Fruit fly (Drosophila melanogaster): ENCODE results near the gene CG11722.
A peak's percentile ranks its signal among the peaks of the same experiment; 100 is the strongest.

Gene CG11722

dm6 chr3R:10048842-10049527 is 3.6 kb upstream of the CG11722 start, which contains the start of gene ohgt (continued):
- peak; percentile 33 for TF ChIP-seq nmo (GFP tag; optimal IDR thresholded peaks at IDR 0.05)
- TF ChIP-seq Ets97D (GFP tag; optimal IDR thresholded peaks at IDR 0.05) = peak; percentile 32
- TF ChIP-seq CG2116 (GFP tag; optimal IDR thresholded peaks at IDR 0.05) = peak; percentile 73
- TF ChIP-seq Ets65A (GFP tag) = peak; percentile 27
- TF ChIP-seq Sox100B (GFP tag; optimal IDR thresholded peaks at IDR 0.05) = no peak
- peak; percentile 23 for TF ChIP-seq zen (tag; optimal IDR thresholded peaks at IDR 0.05)
- TF ChIP-seq yki (optimal IDR thresholded peaks at IDR 0.05) = no peak
- peak; percentile 14 for TF ChIP-seq pho (GFP tag; optimal IDR thresholded peaks at IDR 0.05)
- TF ChIP-seq exex (tag; optimal IDR thresholded peaks at IDR 0.05) = no peak
- TF ChIP-seq schlank (tag; optimal IDR thresholded peaks at IDR 0.05) = no peak
- TF ChIP-seq CG17359 (tag; optimal IDR thresholded peaks at IDR 0.05) = no peak
- TF ChIP-seq dmrt11E (tag; optimal IDR thresholded peaks at IDR 0.05) = peak; percentile 35

DNA sequence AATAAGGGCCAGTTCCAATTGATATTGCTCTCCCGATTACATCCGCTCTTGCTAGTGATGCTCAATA is 3.3 kb upstream of the CG11722 start, which contains the start of gene CG12811:
Gene CG12811 (minus strand): TSS at position 23 of the 67 bp plus-strand sequence.
- peak in 1 of 2 experiments; percentile 43 for TF ChIP-seq Trl (optimal IDR thresholded peaks at IDR 0.05)
- TF ChIP-seq Trl (GFP tag; optimal IDR thresholded peaks at IDR 0.05) = no peak
- TF ChIP-seq CG2875 (GFP tag; optimal IDR thresholded peaks at IDR 0.05) = no peak

dm6 chr3R:10048035-10048774 is 2.9 kb upstream of the CG11722 start:
- TF ChIP-seq CG17802 (tag; optimal IDR thresholded peaks at IDR 0.05) = no peak
- peak; percentile 30 for TF ChIP-seq CG8388 (GFP tag; optimal IDR thresholded peaks at IDR 0.05)
- TF ChIP-seq Lpt (GFP tag; optimal IDR thresholded peaks at IDR 0.05) = no peak
- peak; percentile 51 for TF ChIP-seq CG18619 (GFP tag; optimal IDR thresholded peaks at IDR 0.05)
- no peak for TF ChIP-seq wdn (GFP tag; IDR thresholded peaks at IDR 0.05)
- peak; percentile 33 for TF ChIP-seq PHDP (tag; optimal IDR thresholded peaks at IDR 0.05)
- TF ChIP-seq ttk (GFP tag; IDR thresholded peaks at IDR 0.05) = no peak
- TF ChIP-seq CG5180 (GFP tag; optimal IDR thresholded peaks at IDR 0.05) = peak; percentile 22
- peak; percentile 63 for TF ChIP-seq grau (tag; optimal IDR thresholded peaks at IDR 0.05)
- TF ChIP-seq ATbp (GFP tag; optimal IDR thresholded peaks at IDR 0.05) = peak; percentile 50
- TF ChIP-seq peb (GFP tag; IDR thresholded peaks at IDR 0.05) = 0 out of 2 replicates have a peak, but pooled peaks have one; percentile 10
- TF ChIP-seq CG8281 (tag; optimal IDR thresholded peaks at IDR 0.05) = peak; percentile 11
- TF ChIP-seq CG8924 (tag; optimal IDR thresholded peaks at IDR 0.05) = peak; percentile 11
- peak; percentile 68 for TF ChIP-seq pros (GFP tag; optimal IDR thresholded peaks at IDR 0.05)
- no peak for TF ChIP-seq Sry-β (GFP tag; optimal IDR thresholded peaks at IDR 0.05)
- TF ChIP-seq lilli (GFP tag; optimal IDR thresholded peaks at IDR 0.05) = peak; percentile 23
- TF ChIP-seq gt (GFP tag; IDR thresholded peaks at IDR 0.05) = no peak
- TF ChIP-seq CG13775 (GFP tag; optimal IDR thresholded peaks at IDR 0.05) = peak; percentile 40
- peak; percentile 38 for TF ChIP-seq HHEX (GFP tag; optimal IDR thresholded peaks at IDR 0.05)
- peak; percentile 8 for TF ChIP-seq odd (GFP tag; optimal IDR thresholded peaks at IDR 0.05)
- TF ChIP-seq CG14710 (tag; optimal IDR thresholded peaks at IDR 0.05) = peak; percentile 20
- peak; percentile 15; the same call in 1 of the 2 replicates for TF ChIP-seq Xrp1 (GFP tag; IDR thresholded peaks at IDR 0.05)
- TF ChIP-seq scrt (GFP tag; optimal IDR thresholded peaks at IDR 0.05) = peak; percentile 5
- TF ChIP-seq CG1529 (GFP tag; optimal IDR thresholded peaks at IDR 0.05) = peak; percentile 34
- TF ChIP-seq chif (GFP tag; optimal IDR thresholded peaks at IDR 0.05) = peak in 1 of 2 experiments; percentile 1
- TF ChIP-seq CG3847 (GFP tag; IDR thresholded peaks at IDR 0.05) = 0 out of 2 replicates have a peak, but pooled peaks have one; percentile 9
- peak; percentile 71 for TF ChIP-seq dmrt99B (tag; optimal IDR thresholded peaks at IDR 0.05)
- TF ChIP-seq Aef1 (GFP tag; IDR thresholded peaks at IDR 0.05) = no peak
- TF ChIP-seq CG15696 (tag; optimal IDR thresholded peaks at IDR 0.05) = no peak
- TF ChIP-seq CG6791 (GFP tag; IDR thresholded peaks at IDR 0.05; ENCODE audit: partially characterized antibody) = 0 out of 3 replicates have a peak, but pooled peaks have one; percentile 46
- TF ChIP-seq CG12155 (GFP tag; optimal IDR thresholded peaks at IDR 0.05) = peak; percentile 19
- peak; percentile 10 for TF ChIP-seq CG18764 (GFP tag; optimal IDR thresholded peaks at IDR 0.05)

Measured in whole organism, embryonic.